Comparison of ENCODE assay signal across 5 worm cellular contexts in the genomic region with DNA sequence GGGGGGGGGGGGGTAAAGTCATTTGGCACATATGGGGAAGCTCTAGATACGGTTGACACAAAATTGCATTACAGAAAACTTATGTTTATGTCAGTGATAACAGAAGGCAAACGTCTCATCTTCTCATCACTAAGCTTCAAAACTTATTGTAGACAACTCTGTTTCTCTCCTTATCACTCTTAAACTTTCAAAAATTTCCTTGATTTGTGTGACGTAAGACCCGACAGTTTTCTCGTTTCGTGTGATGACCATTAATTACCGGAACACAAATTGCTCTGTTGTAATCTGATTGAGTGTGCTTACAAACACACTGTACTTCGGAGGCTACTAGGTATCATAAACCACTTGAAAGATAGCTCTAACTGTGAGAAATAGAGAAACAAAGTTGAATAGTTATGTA.
A peak's percentile ranks its signal among the peaks of the same experiment; 100 is the strongest.
TF ChIP-seq lines count a peak whose summit lies in the region.

No protein-coding gene starts in this region.

TF ChIP-seq in whole organism, L1 larva, 84 proteins besides CTCF, POLR2A, EP300 and RAD21:
- TF ChIP-seq elt-2 (tag; optimal IDR thresholded peaks at IDR 0.05; lab: Kevin White, UChicago) (peak; percentile 73), nhr-90 (tag; optimal IDR thresholded peaks at IDR 0.05; lab: Kevin White, UChicago; ENCODE audit: poor library complexity) (no peak), vab-15 (tag; optimal IDR thresholded peaks at IDR 0.05; lab: Kevin White, UChicago) (no peak)
TF ChIP-seq in whole organism, L1 larva: peak in this region for 1.

TF ChIP-seq in whole organism, L2 larva, 48 proteins besides CTCF, POLR2A, EP300 and RAD21:
- TF ChIP-seq fos-1 (tag; optimal IDR thresholded peaks at IDR 0.05; lab: Kevin White, UChicago) (peak; percentile 79), sma-9 (GFP tag; optimal IDR thresholded peaks at IDR 0.05; lab: Kevin White, UChicago) (peak; percentile 3), sma-9 (tag; optimal IDR thresholded peaks at IDR 0.05; lab: Kevin White, UChicago) (no peak), lin-13 (GFP tag; optimal IDR thresholded peaks at IDR 0.05; lab: Kevin White, UChicago) (no peak)

TF ChIP-seq in whole organism, L3 larva, 47 proteins besides CTCF, POLR2A, EP300 and RAD21:
- no peak for TF ChIP-seq tbx-2 (tag; optimal IDR thresholded peaks at IDR 0.05; lab: Kevin White, UChicago)
- TF ChIP-seq lsy-12 (tag; optimal IDR thresholded peaks at IDR 0.05; lab: Kevin White, UChicago): no peak
- no peak for TF ChIP-seq sea-2 (GFP tag; optimal IDR thresholded peaks at IDR 0.05; lab: Kevin White, UChicago)
- TF ChIP-seq egl-5 (tag; optimal IDR thresholded peaks at IDR 0.05; lab: Kevin White, UChicago): no peak
- no peak for TF ChIP-seq nhr-43 (tag; optimal IDR thresholded peaks at IDR 0.05; lab: Kevin White, UChicago; ENCODE audit: poor library complexity, severe bottlenecking)
- no peak for TF ChIP-seq fkh-2 (tag; optimal IDR thresholded peaks at IDR 0.05; lab: Kevin White, UChicago)
- peak; percentile 74 for TF ChIP-seq elt-2 (tag; optimal IDR thresholded peaks at IDR 0.05; lab: Kevin White, UChicago)

TF ChIP-seq in whole organism, L4 larva, 104 proteins besides CTCF, POLR2A, EP300 and RAD21 (continues in another document):
- TF ChIP-seq tag-97 (GFP tag; IDR thresholded peaks at IDR 0.05; lab: Robert Waterston, UW) (no peak), lin-39 (tag; optimal IDR thresholded peaks at IDR 0.05; lab: Kevin White, UChicago) (no peak), ceh-20 (GFP tag; IDR thresholded peaks at IDR 0.05; lab: Robert Waterston, UW) (no peak), nhr-6 (tag; optimal IDR thresholded peaks at IDR 0.05; lab: Kevin White, UChicago) (no peak), dpl-1 (GFP tag; optimal IDR thresholded peaks at IDR 0.05; lab: Kevin White, UChicago) (no peak), mep-1 (tag; optimal IDR thresholded peaks at IDR 0.05; lab: Kevin White, UChicago) (no peak), unc-39 (tag; optimal IDR thresholded peaks at IDR 0.05; lab: Kevin White, UChicago) (no peak), Y48G9A.11 (GFP tag; IDR thresholded peaks at IDR 0.05; lab: Robert Waterston, UW) (no peak), ces-1 (GFP tag; optimal IDR thresholded peaks at IDR 0.05; lab: Kevin White, UChicago) (no peak), dmd-6 (GFP tag; IDR thresholded peaks at IDR 0.05; lab: Robert Waterston, UW) (peak; percentile 67), duxl-1 (tag; optimal IDR thresholded peaks at IDR 0.05; lab: Kevin White, UChicago; ENCODE audit: poor library complexity) (no peak), nhr-102 (tag; optimal IDR thresholded peaks at IDR 0.05; lab: Kevin White, UChicago) (no peak), lim-7 (GFP tag; IDR thresholded peaks at IDR 0.05; lab: Robert Waterston, UW) (no peak), dve-1 (tag; optimal IDR thresholded peaks at IDR 0.05; lab: Kevin White, UChicago; ENCODE audit: insufficient read depth) (peak; percentile 69), rbr-2 (tag; optimal IDR thresholded peaks at IDR 0.05; lab: Kevin White, UChicago) (no peak), nhr-28 (tag; optimal IDR thresholded peaks at IDR 0.05; lab: Kevin White, UChicago) (peak; percentile 62), gei-8 (GFP tag; optimal IDR thresholded peaks at IDR 0.05; lab: Kevin White, UChicago) (no peak), pha-4 (GFP tag; IDR thresholded peaks at IDR 0.05; lab: Robert Waterston, UW) (no peak), pha-4 (tag; optimal IDR thresholded peaks at IDR 0.05; lab: Kevin White, UChicago) (no peak), madf-5 (GFP tag; IDR thresholded peaks at IDR 0.05; lab: Robert Waterston, UW) (no peak), nhr-10 (tag; optimal IDR thresholded peaks at IDR 0.05; lab: Kevin White, UChicago) (no peak), ZK546.5 (tag; optimal IDR thresholded peaks at IDR 0.05; lab: Kevin White, UChicago) (no peak), zip-11 (GFP tag; IDR thresholded peaks at IDR 0.05; lab: Robert Waterston, UW) (no peak), hlh-11 (tag; optimal IDR thresholded peaks at IDR 0.05; lab: Kevin White, UChicago) (peak; percentile 51), attf-4 (tag; optimal IDR thresholded peaks at IDR 0.05; lab: Kevin White, UChicago) (no peak), snpc-1.2 (GFP tag; IDR thresholded peaks at IDR 0.05; lab: Robert Waterston, UW) (no peak), ama-1 (optimal IDR thresholded peaks at IDR 0.05; lab: Kevin White, UChicago) (no peak), nhr-41 (GFP tag; IDR thresholded peaks at IDR 0.05; lab: Robert Waterston, UW) (no peak), egl-27 (tag; optimal IDR thresholded peaks at IDR 0.05; lab: Kevin White, UChicago) (no peak), lin-15B (tag; optimal IDR thresholded peaks at IDR 0.05; lab: Kevin White, UChicago) (no peak), D1046.2 (GFP tag; IDR thresholded peaks at IDR 0.05; lab: Robert Waterston, UW) (no peak), skn-1 (tag; optimal IDR thresholded peaks at IDR 0.05; lab: Kevin White, UChicago) (no peak), ceh-62 (tag; optimal IDR thresholded peaks at IDR 0.05; lab: Kevin White, UChicago) (no peak), nhr-48 (tag; optimal IDR thresholded peaks at IDR 0.05; lab: Kevin White, UChicago) (peak; percentile 7), Y105C5A.15 (GFP tag; IDR thresholded peaks at IDR 0.05; lab: Robert Waterston, UW) (no peak), sdz-12 (GFP tag; optimal IDR thresholded peaks at IDR 0.05; lab: Kevin White, UChicago) (no peak), unc-62 (GFP tag; optimal IDR thresholded peaks at IDR 0.05 in 1 of 2; lab: Kevin White, UChicago) (peak in 1 of 2 experiments; percentile 33), unc-62 (tag; optimal IDR thresholded peaks at IDR 0.05; lab: Kevin White, UChicago) (no peak), nhr-77 (tag; optimal IDR thresholded peaks at IDR 0.05; lab: Kevin White, UChicago) (no peak)

TF ChIP-seq in whole organism, young adult, 124 proteins besides CTCF, POLR2A, EP300 and RAD21:
- peak; percentile 54 for TF ChIP-seq nhr-80 (tag; optimal IDR thresholded peaks at IDR 0.05; lab: Kevin White, UChicago)
- no peak for TF ChIP-seq dpl-1 (GFP tag; optimal IDR thresholded peaks at IDR 0.05; lab: Kevin White, UChicago)
